Worm (Caenorhabditis elegans): Measurements from ENCODE around the gene gmn-1.

The gmn-1 gene

ce11 chrIII:12221452-12221851, 3.7 kb downstream of the gmn-1 start:
- no peak for TF ChIP-seq T22C8.4 (GFP tag; IDR thresholded peaks at IDR 0.05)
- no peak for TF ChIP-seq cog-1 (tag; optimal IDR thresholded peaks at IDR 0.05)
- no peak for TF ChIP-seq klf-2 (GFP tag; conservative IDR thresholded peaks at IDR 0.05)
- TF ChIP-seq ztf-23 (GFP tag; IDR thresholded peaks at IDR 0.05): no peak
- no peak for TF ChIP-seq tab-1 (GFP tag; IDR thresholded peaks at IDR 0.05)
- no peak for TF ChIP-seq med-1 (GFP tag; optimal IDR thresholded peaks at IDR 0.05; ENCODE audit: insufficient read depth)
- TF ChIP-seq flt-1 (GFP tag; IDR thresholded peaks at IDR 0.05): no peak
- no peak for TF ChIP-seq ref-1 (GFP tag; conservative IDR thresholded peaks at IDR 0.05)
- TF ChIP-seq ztf-29 (GFP tag; IDR thresholded peaks at IDR 0.05): no peak

ce11 chrIII:12220820-12221219, 4.3 kb downstream of the gmn-1 start:
- TF ChIP-seq klf-2 (GFP tag; conservative IDR thresholded peaks at IDR 0.05): no peak
- no peak for TF ChIP-seq med-1 (GFP tag; optimal IDR thresholded peaks at IDR 0.05; ENCODE audit: insufficient read depth)
- TF ChIP-seq flt-1 (GFP tag; IDR thresholded peaks at IDR 0.05): no peak
- no peak for TF ChIP-seq cog-1 (tag; optimal IDR thresholded peaks at IDR 0.05)
- TF ChIP-seq T22C8.4 (GFP tag; IDR thresholded peaks at IDR 0.05): no peak
- no peak for TF ChIP-seq ref-1 (GFP tag; conservative IDR thresholded peaks at IDR 0.05)
- no peak for TF ChIP-seq ztf-23 (GFP tag; IDR thresholded peaks at IDR 0.05)

ce11 chrIII:12218633-12219097, 6.5 kb downstream of the gmn-1 start, which contains the start of the genes gex-4 and gphr-1:
TSS of gene gex-4 (minus strand) at chrIII:12218634.
TSS of gene gphr-1 (plus strand) at chrIII:12219047.
- no peak for TF ChIP-seq ztf-29 (GFP tag; IDR thresholded peaks at IDR 0.05)
- peak; percentile 67 for TF ChIP-seq T22C8.4 (GFP tag; IDR thresholded peaks at IDR 0.05)
- 0 out of 2 replicates have a peak, but pooled peaks have one; percentile 41 for TF ChIP-seq ztf-23 (GFP tag; IDR thresholded peaks at IDR 0.05)
- TF ChIP-seq cog-1 (tag; optimal IDR thresholded peaks at IDR 0.05): peak; percentile 26

- TF ChIP-seq flt-1 (GFP tag; IDR thresholded peaks at IDR 0.05): no peak
- TF ChIP-seq ref-1 (GFP tag; conservative IDR thresholded peaks at IDR 0.05): no peak
- peak; percentile 66; the same call in 1 of the 2 replicates for TF ChIP-seq ztf-29 (GFP tag; IDR thresholded peaks at IDR 0.05)
- TF ChIP-seq ztf-23 (GFP tag; IDR thresholded peaks at IDR 0.05): no peak
- no peak for TF ChIP-seq T22C8.4 (GFP tag; IDR thresholded peaks at IDR 0.05)
- no peak for TF ChIP-seq cog-1 (tag; optimal IDR thresholded peaks at IDR 0.05)
Observed at ce11 chrIII:12218078-12218477, 7.1 kb downstream of the gmn-1 start.

ce11 chrIII:12215596-12215995, 9.5 kb downstream of the gmn-1 start, which contains the start of gene Y75B8A.13:
TSS of gene Y75B8A.13 (minus strand) at chrIII:12215696.
- no peak for TF ChIP-seq ref-1 (GFP tag; conservative IDR thresholded peaks at IDR 0.05)
- no peak for TF ChIP-seq T22C8.4 (GFP tag; IDR thresholded peaks at IDR 0.05)
- TF ChIP-seq tab-1 (GFP tag; IDR thresholded peaks at IDR 0.05): no peak
- TF ChIP-seq ztf-29 (GFP tag; IDR thresholded peaks at IDR 0.05): no peak
- no peak for TF ChIP-seq cog-1 (tag; optimal IDR thresholded peaks at IDR 0.05)
- TF ChIP-seq flt-1 (GFP tag; IDR thresholded peaks at IDR 0.05): no peak
- no peak for TF ChIP-seq med-1 (GFP tag; optimal IDR thresholded peaks at IDR 0.05; ENCODE audit: insufficient read depth)
- TF ChIP-seq ztf-23 (GFP tag; IDR thresholded peaks at IDR 0.05): no peak
- no peak for TF ChIP-seq klf-2 (GFP tag; conservative IDR thresholded peaks at IDR 0.05)

ce11 chrIII:12207574-12207973, 17.6 kb downstream of the gmn-1 start:
- no peak for TF ChIP-seq flt-1 (GFP tag; IDR thresholded peaks at IDR 0.05)
- no peak for TF ChIP-seq tab-1 (GFP tag; IDR thresholded peaks at IDR 0.05)
- no peak for TF ChIP-seq ref-1 (GFP tag; conservative IDR thresholded peaks at IDR 0.05)

ce11 chrIII:12205271-12205670, 19.9 kb downstream of the gmn-1 start:
- no peak for TF ChIP-seq med-1 (GFP tag; optimal IDR thresholded peaks at IDR 0.05; ENCODE audit: insufficient read depth)
- TF ChIP-seq tab-1 (GFP tag; IDR thresholded peaks at IDR 0.05): 0 out of 2 replicates have a peak, but pooled peaks have one; percentile 13

- TF ChIP-seq flt-1 (GFP tag; IDR thresholded peaks at IDR 0.05) (no peak), med-1 (GFP tag; optimal IDR thresholded peaks at IDR 0.05; ENCODE audit: insufficient read depth) (no peak), cog-1 (tag; optimal IDR thresholded peaks at IDR 0.05) (no peak), ztf-23 (GFP tag; IDR thresholded peaks at IDR 0.05) (no peak), ztf-29 (GFP tag; IDR thresholded peaks at IDR 0.05) (no peak), tab-1 (GFP tag; IDR thresholded peaks at IDR 0.05) (no peak), klf-2 (GFP tag; conservative IDR thresholded peaks at IDR 0.05) (no peak), T22C8.4 (GFP tag; IDR thresholded peaks at IDR 0.05) (no peak), ref-1 (GFP tag; conservative IDR thresholded peaks at IDR 0.05) (no peak)
Observed at ce11 chrIII:12202437-12202836, 22.7 kb downstream of the gmn-1 start, which contains the start of gene osm-12. TSS of gene osm-12 (minus strand) at chrIII:12202537.

ce11 chrIII:12198135-12198534, 27.0 kb downstream of the gmn-1 start:
- TF ChIP-seq flt-1 (GFP tag; IDR thresholded peaks at IDR 0.05): no peak
- no peak for TF ChIP-seq klf-2 (GFP tag; conservative IDR thresholded peaks at IDR 0.05)
- TF ChIP-seq cog-1 (tag; optimal IDR thresholded peaks at IDR 0.05): no peak

ce11 chrIII:12195991-12196390, 29.1 kb downstream of the gmn-1 start:
- no peak for TF ChIP-seq tab-1 (GFP tag; IDR thresholded peaks at IDR 0.05)
- TF ChIP-seq ref-1 (GFP tag; conservative IDR thresholded peaks at IDR 0.05): no peak
- TF ChIP-seq T22C8.4 (GFP tag; IDR thresholded peaks at IDR 0.05): no peak
- no peak for TF ChIP-seq klf-2 (GFP tag; conservative IDR thresholded peaks at IDR 0.05)

ce11 chrIII:12194190-12194589, 30.9 kb downstream of the gmn-1 start, which contains the start of gene Y75B8A.44:
TSS of gene Y75B8A.44 (plus strand) at chrIII:12194490.
- TF ChIP-seq ref-1 (GFP tag; conservative IDR thresholded peaks at IDR 0.05) (no peak), flt-1 (GFP tag; IDR thresholded peaks at IDR 0.05) (no peak), ztf-29 (GFP tag; IDR thresholded peaks at IDR 0.05) (no peak)
